Fruit fly (Drosophila melanogaster) whole organism, prepupa: ENCODE measurements around the gene Edg91.

ENCODE experiments used
- Blimp-1 ChIP-seq: fragments of 200-800 bp; sonication (Bioruptor generic); optimal IDR thresholded peaks from 3 replicates; lab custom pipeline; 2017; ENCODE audit warnings: missing biosample characterization, missing genetic modification characterization, mild to moderate bottlenecking, moderate library complexity, missing genetic modification reagents
- CG10669 ChIP-seq: fragments of 200-800 bp; sonication (Bioruptor generic); optimal IDR thresholded peaks from 3 replicates; lab custom pipeline; 2018; ENCODE audit warnings: missing biosample characterization, mild to moderate bottlenecking, missing genetic modification characterization, moderate library complexity
- CG11294 ChIP-seq: fragments of 200-800 bp; sonication (Bioruptor generic); IDR thresholded peaks from 2 replicates; pipeline ENCODE4 v1.3.6; 2022; ENCODE audit warnings: missing biosample characterization, missing genetic modification characterization
- CG11762 ChIP-seq: fragments of 200-800 bp; sonication (Bioruptor generic); optimal IDR thresholded peaks from 3 replicates; lab custom pipeline; 2016; ENCODE audit warnings: missing biosample characterization, missing genetic modification characterization; ENCODE audit not compliant: insufficient read depth
- CG15336 ChIP-seq: fragments of 200-800 bp; sonication (Bioruptor generic); IDR thresholded peaks from 2 replicates; pipeline ENCODE4 v1.3.6; 2022; ENCODE audit warnings: missing biosample characterization, missing genetic modification characterization
- CG1621 ChIP-seq: fragments of 200-800 bp; sonication (Bioruptor generic); optimal IDR thresholded peaks from 3 replicates; lab custom pipeline; 2018; ENCODE audit warnings: missing biosample characterization, mild to moderate bottlenecking, missing genetic modification characterization
- CG16779 ChIP-seq: fragments of 200-800 bp; sonication (Bioruptor generic); optimal IDR thresholded peaks from 3 replicates; lab custom pipeline; 2017; ENCODE audit warnings: missing biosample characterization, mild to moderate bottlenecking, missing genetic modification characterization
- CG31627 ChIP-seq: fragments of 200-800 bp; sonication (Bioruptor generic); optimal IDR thresholded peaks from 3 replicates; lab custom pipeline; 2016; ENCODE audit warnings: missing biosample characterization, missing genetic modification characterization
- CG32006 ChIP-seq: fragments of 200-800 bp; sonication (Bioruptor generic); optimal IDR thresholded peaks from 3 replicates; lab custom pipeline; 2017; ENCODE audit warnings: missing biosample characterization, mild to moderate bottlenecking, missing genetic modification characterization
- CG34406 ChIP-seq: fragments of 200-800 bp; sonication (Bioruptor generic); optimal IDR thresholded peaks from 3 replicates; lab custom pipeline; 2016; ENCODE audit warnings: missing biosample characterization, missing genetic modification characterization
- CG3919 ChIP-seq: fragments of 200-800 bp; sonication (Bioruptor generic); optimal IDR thresholded peaks from 3 replicates; lab custom pipeline; 2016; ENCODE audit warnings: missing biosample characterization, missing genetic modification characterization
- CG4318 ChIP-seq: fragments of 200-800 bp; sonication (Bioruptor generic); optimal IDR thresholded peaks from 3 replicates; lab custom pipeline; 2017; ENCODE audit warnings: missing biosample characterization, mild to moderate bottlenecking, missing genetic modification characterization
- CG6163 ChIP-seq: fragments of 200-800 bp; sonication (Bioruptor generic); IDR thresholded peaks from 3 replicates; pipeline ENCODE4 v1.3.6; 2022; ENCODE audit warnings: missing biosample characterization, missing genetic modification characterization
- CG6276 ChIP-seq: fragments of 200-800 bp; sonication (Bioruptor generic); optimal IDR thresholded peaks from 2 replicates; lab custom pipeline; 2017; ENCODE audit warnings: missing biosample characterization, mild to moderate bottlenecking, missing genetic modification characterization
- CG6792 ChIP-seq: fragments of 200-800 bp; sonication (Bioruptor generic); optimal IDR thresholded peaks from 3 replicates; lab custom pipeline; 2016; ENCODE audit warnings: missing biosample characterization, missing genetic modification characterization
- CG6854 ChIP-seq: fragments of 200-800 bp; sonication (Bioruptor generic); optimal IDR thresholded peaks from 2 replicates; lab custom pipeline; 2017; ENCODE audit warnings: missing biosample characterization, mild to moderate bottlenecking, missing genetic modification characterization
- CG7368 ChIP-seq: fragments of 200-800 bp; sonication (Bioruptor generic); optimal IDR thresholded peaks from 3 replicates; lab custom pipeline; 2016; ENCODE audit warnings: missing biosample characterization, missing genetic modification characterization
- CG8119 ChIP-seq: fragments of 200-800 bp; sonication (Bioruptor generic); IDR thresholded peaks from 3 replicates; pipeline ENCODE4 v1.3.6; 2022; ENCODE audit warnings: missing biosample characterization, missing genetic modification characterization
- CG8319 ChIP-seq: fragments of 200-800 bp; sonication (Bioruptor generic); optimal IDR thresholded peaks from 3 replicates; lab custom pipeline; 2016; ENCODE audit warnings: missing biosample characterization, missing genetic modification characterization
- CG8632 ChIP-seq: fragments of 200-800 bp; sonication (Bioruptor generic); optimal IDR thresholded peaks from 3 replicates; lab custom pipeline; 2016; ENCODE audit warnings: missing biosample characterization, missing genetic modification characterization
- CG9139 ChIP-seq: fragments of 200-800 bp; sonication (Bioruptor generic); optimal IDR thresholded peaks from 3 replicates; lab custom pipeline; 2017; ENCODE audit warnings: missing biosample characterization, mild to moderate bottlenecking, missing genetic modification characterization
- Eip75B ChIP-seq: fragments of 200-800 bp; sonication (Bioruptor generic); optimal IDR thresholded peaks from 3 replicates; lab custom pipeline; 2016; ENCODE audit warnings: missing biosample characterization, missing genetic modification characterization
- Eip78C ChIP-seq: fragments of 200-800 bp; sonication (Bioruptor generic); peaks from one replicate; lab custom pipeline; 2016; ENCODE audit warnings: missing biosample characterization, missing genetic modification characterization
- Eip93F ChIP-seq: fragments of 200-800 bp; sonication (Bioruptor generic); optimal IDR thresholded peaks from 2 replicates; lab custom pipeline; 2016; ENCODE audit warnings: missing biosample characterization, mild to moderate bottlenecking, missing genetic modification characterization
- Ets21C ChIP-seq: fragments of 200-800 bp; sonication (Bioruptor generic); optimal IDR thresholded peaks from 3 replicates; lab custom pipeline; 2016; ENCODE audit warnings: missing biosample characterization, missing genetic modification characterization
- Ets96B ChIP-seq: fragments of 200-800 bp; optimal IDR thresholded peaks from 2 replicates; lab custom pipeline; 2019; ENCODE audit warnings: missing biosample characterization, mild to moderate bottlenecking, missing genetic modification characterization, moderate library complexity
- Gug ChIP-seq: fragments of 200-800 bp; sonication (Bioruptor generic); IDR thresholded peaks from 2 replicates; pipeline ENCODE4 v1.3.6; 2022; ENCODE audit warnings: missing biosample characterization, missing genetic modification characterization
- Hr38 ChIP-seq: sonication (Bioruptor generic); optimal IDR thresholded peaks from 2 replicates; lab custom pipeline; 2016; ENCODE audit warnings: missing biosample characterization, missing genetic modification characterization
- Hr4 ChIP-seq: fragments of 200-800 bp; sonication (Bioruptor generic); optimal IDR thresholded peaks from 3 replicates; lab custom pipeline; 2016; ENCODE audit warnings: missing biosample characterization, missing genetic modification characterization
- Lpt ChIP-seq: fragments of 200-800 bp; sonication (Bioruptor generic); optimal IDR thresholded peaks from 3 replicates; lab custom pipeline; 2016; ENCODE audit warnings: missing biosample characterization, missing genetic modification characterization
- Met ChIP-seq: fragments of 200-800 bp; sonication (Bioruptor generic); optimal IDR thresholded peaks from 3 replicates; lab custom pipeline; 2016; ENCODE audit warnings: missing biosample characterization, missing genetic modification characterization
- Sox102F ChIP-seq: fragments of 200-800 bp; sonication (Bioruptor generic); optimal IDR thresholded peaks from 2 replicates; lab custom pipeline; 2016; ENCODE audit warnings: missing biosample characterization, mild to moderate bottlenecking, missing genetic modification characterization
- Sox14 ChIP-seq: fragments of 200-800 bp; sonication (Bioruptor generic); optimal IDR thresholded peaks from 3 replicates; lab custom pipeline; 2016; ENCODE audit warnings: missing biosample characterization, missing genetic modification characterization
- Sox15 ChIP-seq: fragments of 200-800 bp; sonication (Bioruptor generic); optimal IDR thresholded peaks from 3 replicates; lab custom pipeline; 2016; ENCODE audit warnings: missing biosample characterization, missing genetic modification characterization
- acj6 ChIP-seq: fragments of 200-800 bp; sonication (Bioruptor generic); optimal IDR thresholded peaks from 3 replicates; lab custom pipeline; 2016; ENCODE audit warnings: missing biosample characterization, missing genetic modification characterization
- cyc ChIP-seq: fragments of 200-800 bp; sonication (Bioruptor generic); optimal IDR thresholded peaks from 3 replicates; lab custom pipeline; 2016; ENCODE audit warnings: missing biosample characterization, missing genetic modification characterization
- dac ChIP-seq: fragments of 200-800 bp; sonication (Bioruptor generic); optimal IDR thresholded peaks from 2 replicates; lab custom pipeline; 2017; ENCODE audit warnings: missing biosample characterization, mild to moderate bottlenecking, missing genetic modification characterization
- dsx ChIP-seq: fragments of 200-800 bp; optimal IDR thresholded peaks from 3 replicates; lab custom pipeline; 2019; ENCODE audit warnings: missing biosample characterization, mild to moderate bottlenecking, missing genetic modification characterization, moderate library complexity; ENCODE audit not compliant: poor library complexity, severe bottlenecking
- eg ChIP-seq: fragments of 200-800 bp; sonication (Bioruptor generic); IDR thresholded peaks from 3 replicates; pipeline ENCODE4 v1.3.6; 2022; ENCODE audit warnings: missing biosample characterization, missing genetic modification characterization
- esn ChIP-seq: fragments of 200-800 bp; sonication (Bioruptor generic); optimal IDR thresholded peaks from 2 replicates; lab custom pipeline; 2016; ENCODE audit warnings: missing biosample characterization, mild to moderate bottlenecking, missing genetic modification characterization, moderate library complexity
- fd59A ChIP-seq: fragments of 200-800 bp; sonication (Bioruptor generic); optimal IDR thresholded peaks from 2 replicates; lab custom pipeline; 2017; ENCODE audit warnings: missing biosample characterization, mild to moderate bottlenecking, missing genetic modification characterization, missing genetic modification reagents
- fd85E ChIP-seq: fragments of 200-800 bp; sonication (Bioruptor generic); optimal IDR thresholded peaks from 3 replicates; lab custom pipeline; 2016; ENCODE audit warnings: missing biosample characterization, missing genetic modification characterization
- fkh ChIP-seq: fragments of 200-800 bp; sonication (Bioruptor generic); optimal IDR thresholded peaks from 3 replicates; lab custom pipeline; 2017; ENCODE audit warnings: missing biosample characterization, mild to moderate bottlenecking, missing genetic modification characterization, moderate library complexity
- lz ChIP-seq: fragments of 200-800 bp; sonication (Bioruptor generic); optimal IDR thresholded peaks from 3 replicates; lab custom pipeline; 2016; ENCODE audit warnings: missing biosample characterization, missing genetic modification characterization
- net ChIP-seq: fragments of 200-800 bp; sonication (Bioruptor generic); optimal IDR thresholded peaks from 3 replicates; lab custom pipeline; 2016; ENCODE audit warnings: missing biosample characterization, missing genetic modification characterization
- pdm3 ChIP-seq: fragments of 200-800 bp; sonication (Bioruptor generic); optimal IDR thresholded peaks from 3 replicates; lab custom pipeline; 2016; ENCODE audit warnings: missing biosample characterization, missing genetic modification characterization
- spab ChIP-seq: fragments of 200-800 bp; sonication (Bioruptor generic); optimal IDR thresholded peaks from 2 replicates; lab custom pipeline; 2017; ENCODE audit warnings: missing biosample characterization, mild to moderate bottlenecking, missing genetic modification characterization, missing genetic modification reagents
- ss ChIP-seq, 2 experiments: fragments of 200-800 bp; sonication (Bioruptor generic); optimal IDR thresholded peaks; 2 replicates in 1 of 2; 3 replicates in 1 of 2; lab custom pipeline; 2017 to 2018; ENCODE audit warnings: mild to moderate bottlenecking in 2 of 2, missing biosample characterization in 2 of 2, missing genetic modification characterization in 2 of 2, moderate library complexity in 1 of 2
- svp ChIP-seq: fragments of 200-800 bp; sonication (Bioruptor generic); peaks from one replicate; lab custom pipeline; 2016; ENCODE audit warnings: missing biosample characterization, missing genetic modification characterization
- topi ChIP-seq: fragments of 200-800 bp; sonication (Bioruptor generic); optimal IDR thresholded peaks from 3 replicates; lab custom pipeline; 2016; ENCODE audit warnings: missing biosample characterization, missing genetic modification characterization
- vri ChIP-seq: fragments of 200-800 bp; sonication (Bioruptor generic); optimal IDR thresholded peaks from 3 replicates; lab custom pipeline; 2016; ENCODE audit warnings: missing biosample characterization, mild to moderate bottlenecking, missing genetic modification characterization

Gene Edg91

dm6 chr3R:17617121-17617975 lies 6.0 kb upstream of the Edg91 start:
- TF ChIP-seq eg (GFP tag; lab: Robert Waterston, UW), result no peak
- TF ChIP-seq CG7368 (GFP tag; lab: Kevin White, UChicago), result no peak
- TF ChIP-seq fd59A (GFP tag; lab: Kevin White, UChicago), result no peak
- no peak for TF ChIP-seq CG16779
- peak; percentile 55 for TF ChIP-seq svp (GFP tag; lab: Kevin White, UChicago)
- TF ChIP-seq CG4318 (GFP tag; lab: Kevin White, UChicago), result no peak
- no peak for TF ChIP-seq dac (GFP tag; lab: Kevin White, UChicago)
- TF ChIP-seq fkh (GFP tag; lab: Kevin White, UChicago), result no peak
- TF ChIP-seq CG15336, result peak; percentile 55; the same call in 1 of the 2 replicates
- TF ChIP-seq lz (GFP tag; lab: Kevin White, UChicago), result peak; percentile 6
- TF ChIP-seq CG10669, result no peak
- no peak for TF ChIP-seq vri
- no peak for TF ChIP-seq CG3919 (GFP tag; lab: Kevin White, UChicago)
- TF ChIP-seq fd85E, result no peak
- TF ChIP-seq topi (GFP tag; lab: Kevin White, UChicago), result no peak
- no peak for TF ChIP-seq CG11294 (GFP tag; lab: Robert Waterston, UW)
- peak; percentile 27 for TF ChIP-seq Met (GFP tag; lab: Kevin White, UChicago)
- TF ChIP-seq esn (GFP tag; lab: Kevin White, UChicago), result no peak
- no peak for TF ChIP-seq Sox14 (GFP tag; lab: Kevin White, UChicago)
- TF ChIP-seq CG8632 (GFP tag; lab: Kevin White, UChicago), result no peak
- TF ChIP-seq pdm3, result peak; percentile 9
- TF ChIP-seq Lpt (GFP tag; lab: Kevin White, UChicago), result no peak
- peak; percentile 3 for TF ChIP-seq CG6792 (GFP tag; lab: Kevin White, UChicago)
- no peak for TF ChIP-seq CG11762 (GFP tag; lab: Kevin White, UChicago)
- TF ChIP-seq Ets96B (tag; lab: Kevin White, UChicago), result no peak
- TF ChIP-seq Hr38 (GFP tag; lab: Kevin White, UChicago), result no peak
- TF ChIP-seq Eip75B (GFP tag; lab: Kevin White, UChicago), result no peak
- no peak for TF ChIP-seq CG34406 (GFP tag; lab: Kevin White, UChicago)
- peak; percentile 31 for TF ChIP-seq CG6276 (GFP tag; lab: Kevin White, UChicago)
- TF ChIP-seq acj6 (GFP tag; lab: Kevin White, UChicago), result peak; percentile 9
- TF ChIP-seq ss (GFP tag; optimal IDR thresholded peaks at IDR 0.05; lab: Kevin White, UChicago), result peak; percentile 44 to 54
- TF ChIP-seq Hr4, result peak; percentile 20
- TF ChIP-seq spab (GFP tag; lab: Kevin White, UChicago), result no peak
- no peak for TF ChIP-seq CG9139 (GFP tag; lab: Kevin White, UChicago)
- peak; percentile 79 for TF ChIP-seq Eip78C (GFP tag; lab: Kevin White, UChicago)
- TF ChIP-seq CG6163 (GFP tag; lab: Robert Waterston, UW), result no peak
- TF ChIP-seq CG6854 (GFP tag; lab: Kevin White, UChicago), result peak; percentile 5
- TF ChIP-seq CG31627 (GFP tag; lab: Kevin White, UChicago), result peak; percentile 22
- no peak for TF ChIP-seq Ets21C (GFP tag; lab: Kevin White, UChicago)
- TF ChIP-seq Eip93F (GFP tag; lab: Kevin White, UChicago), result no peak
- no peak for TF ChIP-seq Sox15 (GFP tag; lab: Kevin White, UChicago)
- TF ChIP-seq CG1621, result no peak
- TF ChIP-seq net (GFP tag; lab: Kevin White, UChicago), result no peak
- peak; percentile 24; the same call in 1 of the 3 replicates for TF ChIP-seq CG8119 (GFP tag; lab: Robert Waterston, UW)
- TF ChIP-seq cyc (GFP tag; lab: Kevin White, UChicago), result peak; percentile 22
- no peak for TF ChIP-seq dsx (GFP tag; lab: Kevin White, UChicago)
- peak; percentile 11 for TF ChIP-seq CG32006 (GFP tag; lab: Kevin White, UChicago)
- no peak for TF ChIP-seq CG8319 (GFP tag; lab: Kevin White, UChicago)
- TF ChIP-seq Sox102F (GFP tag; lab: Kevin White, UChicago), result no peak
- no peak for TF ChIP-seq Blimp-1 (GFP tag; lab: Kevin White, UChicago)
- no peak for TF ChIP-seq Gug (GFP tag; lab: Robert Waterston, UW)
